Fruit fly (Drosophila melanogaster) whole organism, embryonic: ENCODE measurements around the gene Lcp65Ag2.

Source experiments
- Awh ChIP-seq: fragments of 200-800 bp; sonication (Bioruptor generic); IDR thresholded peaks from 2 replicates; pipeline ENCODE4, ENCODE4 v1.3.6; 2022; ENCODE audit warnings: missing biosample characterization, missing genetic modification characterization
- B-H2 ChIP-seq: fragments of 200-800 bp; sonication (Bioruptor generic); optimal IDR thresholded peaks from 2 replicates; lab custom pipeline; 2018; ENCODE audit warnings: missing biosample characterization, mild to moderate bottlenecking, missing genetic modification characterization
- BEAF-32 ChIP-seq: fragments of 200-800 bp; sonication (Bioruptor generic); optimal IDR thresholded peaks from 3 replicates; lab custom pipeline; 2017; ENCODE audit warnings: missing biosample characterization, missing genetic modification characterization, mild to moderate bottlenecking, moderate library complexity, missing genetic modification reagents
- Blimp-1 ChIP-seq: fragments of 200-800 bp; sonication (Bioruptor generic); optimal IDR thresholded peaks from 3 replicates; lab custom pipeline; 2018; ENCODE audit warnings: missing biosample characterization, missing genetic modification characterization, mild to moderate bottlenecking, moderate library complexity, missing genetic modification reagents
- CG10565 ChIP-seq: fragments of 200-800 bp; sonication (Bioruptor generic); optimal IDR thresholded peaks from 3 replicates; lab custom pipeline; 2016; ENCODE audit warnings: missing biosample characterization, mild to moderate bottlenecking, missing genetic modification characterization
- CG12769 ChIP-seq: fragments of 200-800 bp; sonication (Bioruptor generic); optimal IDR thresholded peaks from 2 replicates; lab custom pipeline; 2019; ENCODE audit warnings: missing biosample characterization, mild to moderate bottlenecking, missing genetic modification characterization, moderate library complexity
- CG13894 ChIP-seq: fragments of 200-800 bp; sonication (Bioruptor generic); optimal IDR thresholded peaks from 3 replicates; lab custom pipeline; 2018; ENCODE audit warnings: missing biosample characterization, mild to moderate bottlenecking, missing genetic modification characterization, moderate library complexity
- CG15011 ChIP-seq: fragments of 200-800 bp; sonication (Bioruptor generic); optimal IDR thresholded peaks from 3 replicates; lab custom pipeline; 2018; ENCODE audit warnings: missing biosample characterization, mild to moderate bottlenecking, missing genetic modification characterization
- CG16813 ChIP-seq: fragments of 200-800 bp; sonication (Bioruptor generic); IDR thresholded peaks from 3 replicates; pipeline ENCODE4 v1.3.6; 2022; ENCODE audit warnings: missing biosample characterization, missing genetic modification characterization; ENCODE audit not compliant: partially characterized antibody
- CG17385 ChIP-seq: fragments of 200-800 bp; sonication (Bioruptor generic); optimal IDR thresholded peaks from 3 replicates; lab custom pipeline; 2018; ENCODE audit warnings: missing biosample characterization, mild to moderate bottlenecking, missing genetic modification characterization
- CG18011 ChIP-seq: fragments of 200-800 bp; sonication (Bioruptor generic); optimal IDR thresholded peaks from 2 replicates; lab custom pipeline; 2017; ENCODE audit warnings: missing biosample characterization, missing genetic modification characterization, mild to moderate bottlenecking, moderate library complexity, missing genotype
- CG32532 ChIP-seq: fragments of 200-800 bp; sonication (Bioruptor generic); IDR thresholded peaks from 2 replicates; pipeline ENCODE4 v1.3.6; 2022; ENCODE audit warnings: missing biosample characterization, missing genetic modification characterization
- CG33213 ChIP-seq: fragments of 200-800 bp; sonication (Bioruptor generic); optimal IDR thresholded peaks from 3 replicates; lab custom pipeline; 2016; ENCODE audit warnings: missing biosample characterization, missing genetic modification characterization
- CG3726 ChIP-seq: fragments of 200-800 bp; sonication (Bioruptor generic); IDR thresholded peaks from 3 replicates; pipeline ENCODE4, ENCODE4 v1.3.6; 2022; ENCODE audit warnings: missing biosample characterization, missing genetic modification characterization
- CG4424 ChIP-seq: fragments of 200-800 bp; sonication (Bioruptor generic); optimal IDR thresholded peaks from 3 replicates; lab custom pipeline; 2016; ENCODE audit warnings: missing biosample characterization, missing genetic modification characterization
- CG4617 ChIP-seq: fragments of 200-800 bp; sonication (Bioruptor generic); optimal IDR thresholded peaks from 3 replicates; lab custom pipeline; 2016; ENCODE audit warnings: missing biosample characterization, missing genetic modification characterization, borderline replicate concordance
- CG6272 ChIP-seq: fragments of 200-800 bp; sonication (Bioruptor generic); IDR thresholded peaks from 2 replicates; pipeline ENCODE4 v1.3.6; 2022; ENCODE audit warnings: missing biosample characterization, missing genetic modification characterization
- CG6689 ChIP-seq: fragments of 200-800 bp; sonication (Bioruptor generic); IDR thresholded peaks from 2 replicates; pipeline ENCODE4 v1.3.6; 2022; ENCODE audit warnings: missing biosample characterization, missing genetic modification characterization
- CG6813 ChIP-seq: fragments of 200-800 bp; sonication (Bioruptor generic); optimal IDR thresholded peaks from 2 replicates; lab custom pipeline; 2017; ENCODE audit warnings: missing biosample characterization, missing genetic modification characterization, mild to moderate bottlenecking, moderate library complexity, missing genetic modification reagents
- CG8359 ChIP-seq: fragments of 200-800 bp; sonication (Bioruptor generic); optimal IDR thresholded peaks from 2 replicates; lab custom pipeline; 2017; ENCODE audit warnings: missing biosample characterization, mild to moderate bottlenecking, missing genetic modification characterization, borderline replicate concordance
- CrebB ChIP-seq: fragments of 200-800 bp; sonication (Bioruptor generic); optimal IDR thresholded peaks from 3 replicates; lab custom pipeline; 2018; ENCODE audit warnings: missing biosample characterization, mild to moderate bottlenecking, missing genetic modification characterization
- E2f2 ChIP-seq: fragments of 200-800 bp; sonication (Bioruptor generic); IDR thresholded peaks from 2 replicates; pipeline ENCODE4 v1.3.6; 2022; ENCODE audit warnings: missing biosample characterization, missing genetic modification characterization
- ERR ChIP-seq: fragments of 200-800 bp; sonication (Bioruptor generic); optimal IDR thresholded peaks from 2 replicates; lab custom pipeline; 2016; ENCODE audit warnings: missing biosample characterization, missing genetic modification characterization
- Gsc ChIP-seq: fragments of 200-800 bp; sonication (Bioruptor generic); IDR thresholded peaks from 2 replicates; pipeline ENCODE4 v1.3.6; 2022; ENCODE audit warnings: missing biosample characterization, missing genetic modification characterization
- Gug ChIP-seq: fragments of 200-800 bp; sonication (Bioruptor generic); IDR thresholded peaks from 4 replicates; pipeline ENCODE4 v1.3.6; 2022; ENCODE audit warnings: missing biosample characterization, missing genetic modification characterization
- HLH3B ChIP-seq: fragments of 200-800 bp; sonication (Bioruptor generic); IDR thresholded peaks from 2 replicates; pipeline ENCODE4 v1.3.6; 2022; ENCODE audit warnings: missing biosample characterization, missing genetic modification characterization
- HmgD ChIP-seq: fragments of 200-800 bp; sonication (Bioruptor generic); optimal IDR thresholded peaks from 3 replicates; lab custom pipeline; 2016; ENCODE audit warnings: missing biosample characterization, missing genetic modification characterization
- Mes4 ChIP-seq: fragments of 200-800 bp; sonication (Bioruptor generic); optimal IDR thresholded peaks from 2 replicates; lab custom pipeline; 2016; ENCODE audit warnings: missing biosample characterization, missing genetic modification characterization
- Pdp1 ChIP-seq, 2 experiments: fragments of 200-800 bp; sonication (Bioruptor generic); optimal IDR thresholded peaks; 3 replicates each; lab custom pipeline; 2016; ENCODE audit warnings: missing biosample characterization in 2 of 2, missing genetic modification characterization in 2 of 2, mild to moderate bottlenecking in 1 of 2, moderate library complexity in 1 of 2
- Sin3A ChIP-seq: fragments of >200 bp; optimal IDR thresholded peaks from 2 replicates; lab custom pipeline; 2018
- Sox102F ChIP-seq: fragments of 200-800 bp; sonication (Bioruptor generic); optimal IDR thresholded peaks from 2 replicates; lab custom pipeline; 2018; ENCODE audit warnings: missing biosample characterization, mild to moderate bottlenecking, missing genetic modification characterization, moderate library complexity
- abd-A ChIP-seq: fragments of 200-800 bp; sonication (Bioruptor generic); optimal IDR thresholded peaks from 3 replicates; lab custom pipeline; 2019; ENCODE audit warnings: missing biosample characterization, mild to moderate bottlenecking, missing genetic modification characterization, moderate library complexity
- ac ChIP-seq: fragments of 200-800 bp; sonication (Bioruptor generic); optimal IDR thresholded peaks from 3 replicates; lab custom pipeline; 2017; ENCODE audit warnings: missing biosample characterization, mild to moderate bottlenecking, missing genetic modification characterization
- chinmo ChIP-seq: fragments of 200-800 bp; sonication (Bioruptor generic); IDR thresholded peaks from 4 replicates; pipeline ENCODE4 v1.3.6; 2022; ENCODE audit warnings: missing biosample characterization, missing genetic modification characterization; ENCODE audit not compliant: partially characterized antibody
- dati ChIP-seq: fragments of 200-800 bp; sonication (Bioruptor generic); IDR thresholded peaks from 2 replicates; pipeline ENCODE4 v1.3.6; 2022; ENCODE audit warnings: missing biosample characterization, missing genetic modification characterization
- dimm ChIP-seq: fragments of 200-800 bp; sonication (Bioruptor generic); IDR thresholded peaks from 2 replicates; pipeline ENCODE4 v1.3.6; 2022; ENCODE audit warnings: missing biosample characterization, missing genetic modification characterization
- fd102C ChIP-seq: fragments of 200-800 bp; sonication (Bioruptor generic); optimal IDR thresholded peaks from 2 replicates; lab custom pipeline; 2018; ENCODE audit warnings: missing biosample characterization, mild to moderate bottlenecking, missing genetic modification characterization, moderate library complexity
- gsb ChIP-seq: fragments of 200-800 bp; sonication (Bioruptor generic); IDR thresholded peaks from 2 replicates; pipeline ENCODE4 v1.3.6; 2022; ENCODE audit warnings: missing biosample characterization, missing genetic modification characterization
- mld ChIP-seq: fragments of 200-800 bp; sonication (Bioruptor generic); IDR thresholded peaks from 3 replicates; pipeline ENCODE4 v1.3.6; 2022; ENCODE audit warnings: missing biosample characterization, missing genetic modification characterization; ENCODE audit not compliant: partially characterized antibody
- nerfin-1 ChIP-seq: fragments of 200-800 bp; sonication (Bioruptor generic); optimal IDR thresholded peaks from 3 replicates; lab custom pipeline; 2019; ENCODE audit warnings: missing biosample characterization, mild to moderate bottlenecking, missing genetic modification characterization, moderate library complexity
- nom ChIP-seq: fragments of 200-800 bp; sonication (Bioruptor generic); optimal IDR thresholded peaks from 2 replicates; lab custom pipeline; 2017; ENCODE audit warnings: missing biosample characterization, missing genetic modification characterization, mild to moderate bottlenecking, moderate library complexity, missing genetic modification reagents
- pum ChIP-seq: fragments of 200-800 bp; sonication (Bioruptor generic); optimal IDR thresholded peaks from 2 replicates; lab custom pipeline; 2016; ENCODE audit warnings: missing biosample characterization, missing genetic modification characterization
- row ChIP-seq: fragments of 200-800 bp; sonication (Bioruptor generic); IDR thresholded peaks from 3 replicates; pipeline ENCODE4 v1.3.6; 2022; ENCODE audit warnings: missing biosample characterization, missing genetic modification characterization
- schlank ChIP-seq: fragments of 200-800 bp; sonication (Bioruptor generic); optimal IDR thresholded peaks from 2 replicates; lab custom pipeline; 2018; ENCODE audit warnings: missing biosample characterization, mild to moderate bottlenecking, missing genetic modification characterization
- sd ChIP-seq: fragments of 200-800 bp; sonication (Bioruptor generic); optimal IDR thresholded peaks from 3 replicates; lab custom pipeline; 2018; ENCODE audit warnings: missing biosample characterization, mild to moderate bottlenecking, missing genetic modification characterization, moderate library complexity
- sens ChIP-seq: fragments of 200-800 bp; sonication (Bioruptor generic); peaks from one replicate; lab custom pipeline; 2016; ENCODE audit warnings: missing biosample characterization, missing genetic modification characterization
- sr ChIP-seq: fragments of 200-800 bp; sonication (Bioruptor generic); IDR thresholded peaks from 3 replicates; pipeline ENCODE4 v1.3.6; 2022; ENCODE audit warnings: missing biosample characterization, missing genetic modification characterization
- sug ChIP-seq: fragments of 200-800 bp; optimal IDR thresholded peaks from 2 replicates; lab custom pipeline; 2019; ENCODE audit warnings: missing biosample characterization, mild to moderate bottlenecking, missing genetic modification characterization, moderate library complexity
- tll ChIP-seq, 2 experiments: fragments of 200-800 bp in 1 of 2; fragments of >200 bp in 1 of 2; sonication (Bioruptor generic) in 1 of 2; optimal IDR thresholded peaks; 2 replicates each; lab custom pipeline; 2017 to 2019; ENCODE audit warnings: missing biosample characterization in 2 of 2, missing genetic modification characterization in 2 of 2, mild to moderate bottlenecking in 1 of 2, moderate library complexity in 1 of 2
- twi ChIP-seq: fragments of 200-800 bp; optimal IDR thresholded peaks from 2 replicates; lab custom pipeline; 2019; ENCODE audit warnings: missing biosample characterization, mild to moderate bottlenecking, missing genetic modification characterization, moderate library complexity

The Lcp65Ag2 gene

dm6 chr3L:6142313-6142712, 8.9 kb upstream of the Lcp65Ag2 start, which contains the start of gene Cpr65Aw:
Cpr65Aw (minus strand) TSS chr3L:6142413.
- no peak for TF ChIP-seq CG3726
- no peak for TF ChIP-seq CG10565 (GFP tag; lab: Kevin White, UChicago)
- no peak for TF ChIP-seq E2f2 (GFP tag; lab: Robert Waterston, UW)
- no peak for TF ChIP-seq CG8359 (GFP tag; lab: Kevin White, UChicago)
- TF ChIP-seq schlank (tag; lab: Kevin White, UChicago): no peak
- TF ChIP-seq CG18011 (GFP tag; lab: Kevin White, UChicago): no peak
- no peak for TF ChIP-seq Gug (GFP tag; lab: Robert Waterston, UW)
- no peak for TF ChIP-seq pum
- TF ChIP-seq BEAF-32 (GFP tag; lab: Kevin White, UChicago): no peak
- TF ChIP-seq HLH3B (GFP tag; lab: Robert Waterston, UW): no peak
- no peak for TF ChIP-seq CG33213 (GFP tag; lab: Kevin White, UChicago)
- TF ChIP-seq CG15011 (GFP tag; lab: Kevin White, UChicago): no peak
- TF ChIP-seq sr (GFP tag; lab: Robert Waterston, UW): no peak

dm6 chr3L:6141538-6141937, 8.1 kb upstream of the Lcp65Ag2 start:
- TF ChIP-seq CG6813 (GFP tag; lab: Kevin White, UChicago): no peak
- no peak for TF ChIP-seq CG6689 (GFP tag; lab: Robert Waterston, UW)
- no peak for TF ChIP-seq sug (tag; lab: Kevin White, UChicago)
- TF ChIP-seq tll (GFP tag; optimal IDR thresholded peaks at IDR 0.05; lab: Kevin White, UChicago): no peak
- no peak for TF ChIP-seq Gsc (GFP tag; lab: Robert Waterston, UW)
- TF ChIP-seq Awh (GFP tag; lab: Robert Waterston, UW): no peak
- peak; percentile 78 for TF ChIP-seq CG13894 (tag; lab: Kevin White, UChicago)
- TF ChIP-seq nerfin-1 (tag; lab: Kevin White, UChicago): no peak
- peak; percentile 17 for TF ChIP-seq Blimp-1 (GFP tag; lab: Kevin White, UChicago)
- no peak for TF ChIP-seq B-H2 (GFP tag; lab: Kevin White, UChicago)
- TF ChIP-seq CG6272 (GFP tag; lab: Robert Waterston, UW): no peak
- no peak for TF ChIP-seq CG17385 (GFP tag; lab: Kevin White, UChicago)
- peak; percentile 35 for TF ChIP-seq sd (tag; lab: Kevin White, UChicago)
- no peak for TF ChIP-seq CG16813 (GFP tag; lab: Robert Waterston, UW)
- peak; percentile 90 for TF ChIP-seq chinmo (GFP tag; lab: Robert Waterston, UW)
- no peak for TF ChIP-seq twi (tag; lab: Kevin White, UChicago)
- no peak for TF ChIP-seq gsb (GFP tag; lab: Robert Waterston, UW)
- TF ChIP-seq fd102C (GFP tag; lab: Kevin White, UChicago): no peak
- TF ChIP-seq ERR (GFP tag; lab: Kevin White, UChicago): no peak
- TF ChIP-seq dimm (GFP tag; lab: Robert Waterston, UW): no peak
- peak in 1 of 2 experiments; percentile 65 for TF ChIP-seq Pdp1 (GFP tag; optimal IDR thresholded peaks at IDR 0.05; lab: Kevin White, UChicago)
- TF ChIP-seq nom: no peak
- TF ChIP-seq schlank (tag; lab: Kevin White, UChicago): no peak
- TF ChIP-seq Mes4 (GFP tag; lab: Kevin White, UChicago): no peak
- TF ChIP-seq mld (GFP tag; lab: Robert Waterston, UW): no peak
- TF ChIP-seq Sin3A (lab: Kevin White, UChicago): no peak
- no peak for TF ChIP-seq CrebB (tag; lab: Kevin White, UChicago)
- no peak for TF ChIP-seq CG32532
- TF ChIP-seq sens (GFP tag; lab: Kevin White, UChicago): peak; percentile 28
- TF ChIP-seq ac: no peak
- TF ChIP-seq row (GFP tag; lab: Robert Waterston, UW): no peak
- TF ChIP-seq CG4617: no peak
- TF ChIP-seq HmgD: no peak
- TF ChIP-seq CG12769: peak; percentile 64
- TF ChIP-seq CG4424: no peak
- no peak for TF ChIP-seq Sox102F
- TF ChIP-seq abd-A: peak; percentile 81
- no peak for TF ChIP-seq dati
